Worm (Caenorhabditis elegans): ENCODE data around the gene F35H12.5.

The F35H12.5 gene

DNA sequence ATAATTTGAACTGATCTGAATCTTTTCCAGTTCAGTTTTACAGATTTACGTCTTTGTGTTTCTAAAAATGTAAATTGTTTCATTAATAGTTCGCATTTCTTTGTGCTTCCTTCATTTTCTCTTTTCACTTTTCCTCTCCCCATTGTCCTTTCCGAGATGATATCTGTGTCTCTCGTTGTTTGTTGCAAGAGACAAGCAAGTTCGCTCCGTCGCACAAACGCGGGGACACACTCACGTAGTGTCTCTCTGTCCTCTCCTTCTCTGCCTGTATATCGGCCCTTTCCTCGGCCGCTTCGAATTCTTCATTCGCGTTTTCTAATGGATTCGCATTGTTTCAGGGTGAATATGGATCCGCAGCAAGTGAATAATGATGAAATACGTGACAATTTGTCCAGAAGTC is 41.3 kb upstream of the F35H12.5 start, which contains the start of gene ZC13.1 (continued):
- TF ChIP-seq nhr-237 (tag; optimal IDR thresholded peaks at IDR 0.05) (no peak), snu-23 (GFP tag; optimal IDR thresholded peaks at IDR 0.05) (peak; percentile 77), C16A3.4 (tag; optimal IDR thresholded peaks at IDR 0.05) (peak; percentile 70), efl-1 (optimal IDR thresholded peaks at IDR 0.05) (peak; percentile 36 to 66), efl-1 (GFP tag; optimal IDR thresholded peaks at IDR 0.05 in 1 of 2) (peak in 1 of 2 experiments; percentile 15), fos-1 (tag; optimal IDR thresholded peaks at IDR 0.05) (peak; percentile 24), sox-4 (tag; optimal IDR thresholded peaks at IDR 0.05) (no peak), blmp-1 (tag; optimal IDR thresholded peaks at IDR 0.05) (peak; percentile 97), ceh-90 (tag; optimal IDR thresholded peaks at IDR 0.05) (no peak), nhr-12 (tag; optimal IDR thresholded peaks at IDR 0.05) (no peak), nhr-90 (tag; optimal IDR thresholded peaks at IDR 0.05; ENCODE audit: poor library complexity) (no peak), snpc-4 (tag; optimal IDR thresholded peaks at IDR 0.05) (no peak), swsn-7 (tag; optimal IDR thresholded peaks at IDR 0.05) (peak; percentile 52), ceh-82 (tag; optimal IDR thresholded peaks at IDR 0.05) (peak in 2 of 3 experiments; percentile 19 to 88)

DNA sequence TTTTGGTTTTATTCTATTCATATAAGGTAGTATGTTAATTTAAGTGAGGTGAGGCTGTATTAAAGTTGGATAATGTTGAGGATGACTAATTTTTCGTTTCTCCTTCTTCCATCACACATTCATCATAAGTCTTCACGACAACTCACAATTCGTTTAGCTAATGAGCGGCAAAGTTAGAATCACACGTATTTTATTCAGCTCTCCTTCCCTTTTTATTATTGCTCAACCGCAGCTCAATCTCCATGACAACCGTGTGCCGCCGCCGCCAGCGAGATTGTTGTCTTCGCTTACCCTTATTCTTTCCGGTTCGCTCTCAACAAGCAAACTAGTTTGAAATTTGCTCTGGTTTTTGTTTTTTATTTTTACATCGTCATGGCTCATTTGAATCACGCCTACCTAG is 37.8 kb upstream of the F35H12.5 start, which contains the start of gene ZC13.2:
ZC13.2 (plus strand) TSS at position 301 of the 400 bp plus-strand sequence.
- TF ChIP-seq ceh-8 (GFP tag; optimal IDR thresholded peaks at IDR 0.05) (peak; percentile 25), nhr-12 (tag; optimal IDR thresholded peaks at IDR 0.05) (no peak), ztf-4 (tag; optimal IDR thresholded peaks at IDR 0.05) (no peak), fkh-8 (tag; optimal IDR thresholded peaks at IDR 0.05) (peak; percentile 61)

ce11 chrX:888294-888693 is 29.9 kb upstream of the F35H12.5 start, which contains the start of gene mam-1:
Gene mam-1, minus strand, starts transcription at chrX:888394.
- TF ChIP-seq nhr-85 (tag) (no peak), nhr-19 (GFP tag; conservative IDR thresholded peaks at IDR 0.05) (no peak), nhr-11 (tag; optimal IDR thresholded peaks at IDR 0.05) (no peak), sptf-1 (tag; optimal IDR thresholded peaks at IDR 0.05) (no peak), lin-13 (GFP tag; optimal IDR thresholded peaks at IDR 0.05) (no peak), unc-98 (GFP tag; IDR thresholded peaks at IDR 0.05) (no peak), ceh-8 (GFP tag; optimal IDR thresholded peaks at IDR 0.05) (no peak), hlh-4 (tag; optimal IDR thresholded peaks at IDR 0.05) (no peak), nhr-237 (tag; optimal IDR thresholded peaks at IDR 0.05) (no peak), dpl-1 (GFP tag; optimal IDR thresholded peaks at IDR 0.05) (no peak), lin-39 (tag; optimal IDR thresholded peaks at IDR 0.05) (no peak), zag-1 (tag; optimal IDR thresholded peaks at IDR 0.05) (no peak), mep-1 (tag; optimal IDR thresholded peaks at IDR 0.05) (no peak), unc-86 (tag; optimal IDR thresholded peaks at IDR 0.05) (no peak), nhr-12 (tag; optimal IDR thresholded peaks at IDR 0.05) (no peak), lin-15B (tag; optimal IDR thresholded peaks at IDR 0.05) (no peak), fkh-4 (tag; optimal IDR thresholded peaks at IDR 0.05; ENCODE audit: borderline replicate concordance) (no peak), mab-9 (GFP tag; IDR thresholded peaks at IDR 0.05) (no peak)

DNA sequence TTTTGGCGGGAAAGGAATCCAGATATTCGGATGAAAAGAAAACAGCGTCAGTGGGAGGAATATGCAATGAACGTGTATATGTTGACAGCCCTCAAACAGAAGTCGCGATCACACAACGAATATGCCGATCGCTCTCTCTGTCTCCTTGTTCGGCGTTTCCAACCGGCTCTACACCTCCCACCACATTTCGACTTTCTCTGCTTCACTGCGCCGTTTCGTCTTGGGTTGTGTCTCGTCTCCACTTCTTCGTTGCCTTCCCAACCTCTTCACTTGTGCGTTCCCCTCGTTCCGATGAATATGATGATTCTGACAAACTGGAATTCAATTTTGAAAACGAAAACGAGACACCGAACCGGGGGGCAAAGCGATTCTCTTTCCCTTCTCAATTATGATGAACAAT is 20.2 kb upstream of the F35H12.5 start, which contains the start of gene mab-7:
mab-7 (minus strand) TSS at position 101 of the 400 bp plus-strand sequence.
- TF ChIP-seq snpc-4 (tag; optimal IDR thresholded peaks at IDR 0.05) = no peak
- no peak for TF ChIP-seq lin-39 (tag; optimal IDR thresholded peaks at IDR 0.05)
- no peak for TF ChIP-seq nhr-77 (tag; optimal IDR thresholded peaks at IDR 0.05)
- TF ChIP-seq isw-1 (GFP tag; IDR thresholded peaks at IDR 0.05) = no peak
- no peak for TF ChIP-seq zag-1 (tag; optimal IDR thresholded peaks at IDR 0.05)
- TF ChIP-seq irx-1 (tag; optimal IDR thresholded peaks at IDR 0.05) = no peak
- no peak for TF ChIP-seq vab-15 (tag; optimal IDR thresholded peaks at IDR 0.05)
- no peak for TF ChIP-seq ztf-11 (tag; optimal IDR thresholded peaks at IDR 0.05)
- TF ChIP-seq fos-1 (tag; optimal IDR thresholded peaks at IDR 0.05) = no peak

ce11 chrX:902512-902911 is 15.7 kb upstream of the F35H12.5 start, which contains the start of gene ZC13.10:
Gene ZC13.10, minus strand, starts transcription at chrX:902612.
- TF ChIP-seq aha-1 (tag; optimal IDR thresholded peaks at IDR 0.05) (no peak), unc-130 (tag; optimal IDR thresholded peaks at IDR 0.05) (no peak), unc-62 (GFP tag; optimal IDR thresholded peaks at IDR 0.05) (no peak), lin-15B (tag; optimal IDR thresholded peaks at IDR 0.05) (no peak), ets-5 (GFP tag; IDR thresholded peaks at IDR 0.05) (no peak), zag-1 (tag; optimal IDR thresholded peaks at IDR 0.05) (no peak), alr-1 (tag; optimal IDR thresholded peaks at IDR 0.05; ENCODE audit: borderline replicate concordance) (no peak), sptf-1 (tag; optimal IDR thresholded peaks at IDR 0.05) (no peak), swsn-7 (tag; optimal IDR thresholded peaks at IDR 0.05) (no peak)
